Fruit fly (Drosophila melanogaster) whole organism, prepupa: ENCODE results near the gene Ance-3.

Source experiments
- CG11294 ChIP-seq: fragments of 200-800 bp; sonication (Bioruptor generic); IDR thresholded peaks from 2 replicates; pipeline ENCODE4 v1.3.6; 2022; ENCODE audit warnings: missing biosample characterization, missing genetic modification characterization
- CG11762 ChIP-seq: fragments of 200-800 bp; sonication (Bioruptor generic); optimal IDR thresholded peaks from 3 replicates; lab custom pipeline; 2016; ENCODE audit warnings: missing biosample characterization, missing genetic modification characterization; ENCODE audit not compliant: insufficient read depth
- CG11902 ChIP-seq: fragments of 200-800 bp; sonication (Bioruptor generic); optimal IDR thresholded peaks from 3 replicates; lab custom pipeline; 2016; ENCODE audit warnings: missing biosample characterization, missing genetic modification characterization
- CG15336 ChIP-seq: fragments of 200-800 bp; sonication (Bioruptor generic); IDR thresholded peaks from 2 replicates; pipeline ENCODE4 v1.3.6; 2022; ENCODE audit warnings: missing biosample characterization, missing genetic modification characterization
- CG16779 ChIP-seq: fragments of 200-800 bp; sonication (Bioruptor generic); optimal IDR thresholded peaks from 3 replicates; lab custom pipeline; 2017; ENCODE audit warnings: missing biosample characterization, mild to moderate bottlenecking, missing genetic modification characterization
- CG3032 ChIP-seq: fragments of 200-800 bp; optimal IDR thresholded peaks from 2 replicates; lab custom pipeline; 2019; ENCODE audit warnings: missing biosample characterization, mild to moderate bottlenecking, missing genetic modification characterization, moderate library complexity
- CG34406 ChIP-seq: fragments of 200-800 bp; sonication (Bioruptor generic); optimal IDR thresholded peaks from 3 replicates; lab custom pipeline; 2016; ENCODE audit warnings: missing biosample characterization, missing genetic modification characterization
- CG3919 ChIP-seq: fragments of 200-800 bp; sonication (Bioruptor generic); optimal IDR thresholded peaks from 3 replicates; lab custom pipeline; 2016; ENCODE audit warnings: missing biosample characterization, missing genetic modification characterization
- CG6163 ChIP-seq: fragments of 200-800 bp; sonication (Bioruptor generic); IDR thresholded peaks from 3 replicates; pipeline ENCODE4 v1.3.6; 2022; ENCODE audit warnings: missing biosample characterization, missing genetic modification characterization
- CG6276 ChIP-seq: fragments of 200-800 bp; sonication (Bioruptor generic); optimal IDR thresholded peaks from 2 replicates; lab custom pipeline; 2017; ENCODE audit warnings: missing biosample characterization, mild to moderate bottlenecking, missing genetic modification characterization
- CG6808 ChIP-seq: fragments of 200-800 bp; sonication (Bioruptor generic); optimal IDR thresholded peaks from 3 replicates; lab custom pipeline; 2017; ENCODE audit warnings: missing biosample characterization, missing genetic modification characterization, mild to moderate bottlenecking, moderate library complexity, missing genetic modification reagents
- CG6854 ChIP-seq: fragments of 200-800 bp; sonication (Bioruptor generic); optimal IDR thresholded peaks from 2 replicates; lab custom pipeline; 2017; ENCODE audit warnings: missing biosample characterization, mild to moderate bottlenecking, missing genetic modification characterization
- CG7368 ChIP-seq: fragments of 200-800 bp; sonication (Bioruptor generic); optimal IDR thresholded peaks from 3 replicates; lab custom pipeline; 2016; ENCODE audit warnings: missing biosample characterization, missing genetic modification characterization
- CG8319 ChIP-seq: fragments of 200-800 bp; sonication (Bioruptor generic); optimal IDR thresholded peaks from 3 replicates; lab custom pipeline; 2016; ENCODE audit warnings: missing biosample characterization, missing genetic modification characterization
- CG9139 ChIP-seq: fragments of 200-800 bp; sonication (Bioruptor generic); optimal IDR thresholded peaks from 3 replicates; lab custom pipeline; 2017; ENCODE audit warnings: missing biosample characterization, mild to moderate bottlenecking, missing genetic modification characterization
- Eip78C ChIP-seq: fragments of 200-800 bp; sonication (Bioruptor generic); peaks from one replicate; lab custom pipeline; 2016; ENCODE audit warnings: missing biosample characterization, missing genetic modification characterization
- Eip93F ChIP-seq: fragments of 200-800 bp; sonication (Bioruptor generic); optimal IDR thresholded peaks from 2 replicates; lab custom pipeline; 2016; ENCODE audit warnings: missing biosample characterization, mild to moderate bottlenecking, missing genetic modification characterization
- Gug ChIP-seq: fragments of 200-800 bp; sonication (Bioruptor generic); IDR thresholded peaks from 2 replicates; pipeline ENCODE4 v1.3.6; 2022; ENCODE audit warnings: missing biosample characterization, missing genetic modification characterization
- Lpt ChIP-seq: fragments of 200-800 bp; sonication (Bioruptor generic); optimal IDR thresholded peaks from 3 replicates; lab custom pipeline; 2016; ENCODE audit warnings: missing biosample characterization, missing genetic modification characterization
- Met ChIP-seq: fragments of 200-800 bp; sonication (Bioruptor generic); optimal IDR thresholded peaks from 3 replicates; lab custom pipeline; 2016; ENCODE audit warnings: missing biosample characterization, missing genetic modification characterization
- OdsH ChIP-seq: fragments of 200-800 bp; sonication (Bioruptor generic); optimal IDR thresholded peaks from 3 replicates; lab custom pipeline; 2016; ENCODE audit warnings: missing biosample characterization, missing genetic modification characterization
- Sox102F ChIP-seq: fragments of 200-800 bp; sonication (Bioruptor generic); optimal IDR thresholded peaks from 2 replicates; lab custom pipeline; 2016; ENCODE audit warnings: missing biosample characterization, mild to moderate bottlenecking, missing genetic modification characterization
- Sox15 ChIP-seq: fragments of 200-800 bp; sonication (Bioruptor generic); optimal IDR thresholded peaks from 3 replicates; lab custom pipeline; 2016; ENCODE audit warnings: missing biosample characterization, missing genetic modification characterization
- dac ChIP-seq: fragments of 200-800 bp; sonication (Bioruptor generic); optimal IDR thresholded peaks from 2 replicates; lab custom pipeline; 2017; ENCODE audit warnings: missing biosample characterization, mild to moderate bottlenecking, missing genetic modification characterization
- dsx ChIP-seq: fragments of 200-800 bp; optimal IDR thresholded peaks from 3 replicates; lab custom pipeline; 2019; ENCODE audit warnings: missing biosample characterization, mild to moderate bottlenecking, missing genetic modification characterization, moderate library complexity; ENCODE audit not compliant: poor library complexity, severe bottlenecking
- eg ChIP-seq: fragments of 200-800 bp; sonication (Bioruptor generic); IDR thresholded peaks from 3 replicates; pipeline ENCODE4 v1.3.6; 2022; ENCODE audit warnings: missing biosample characterization, missing genetic modification characterization
- esn ChIP-seq: fragments of 200-800 bp; sonication (Bioruptor generic); optimal IDR thresholded peaks from 2 replicates; lab custom pipeline; 2016; ENCODE audit warnings: missing biosample characterization, mild to moderate bottlenecking, missing genetic modification characterization, moderate library complexity
- fkh ChIP-seq: fragments of 200-800 bp; sonication (Bioruptor generic); optimal IDR thresholded peaks from 3 replicates; lab custom pipeline; 2017; ENCODE audit warnings: missing biosample characterization, mild to moderate bottlenecking, missing genetic modification characterization, moderate library complexity
- lz ChIP-seq: fragments of 200-800 bp; sonication (Bioruptor generic); optimal IDR thresholded peaks from 3 replicates; lab custom pipeline; 2016; ENCODE audit warnings: missing biosample characterization, missing genetic modification characterization
- net ChIP-seq: fragments of 200-800 bp; sonication (Bioruptor generic); optimal IDR thresholded peaks from 3 replicates; lab custom pipeline; 2016; ENCODE audit warnings: missing biosample characterization, missing genetic modification characterization
- ss ChIP-seq, 2 experiments: fragments of 200-800 bp; sonication (Bioruptor generic); optimal IDR thresholded peaks; 2 replicates in 1 of 2; 3 replicates in 1 of 2; lab custom pipeline; 2017 to 2018; ENCODE audit warnings: mild to moderate bottlenecking in 2 of 2, missing biosample characterization in 2 of 2, missing genetic modification characterization in 2 of 2, moderate library complexity in 1 of 2
- svp ChIP-seq: fragments of 200-800 bp; sonication (Bioruptor generic); peaks from one replicate; lab custom pipeline; 2016; ENCODE audit warnings: missing biosample characterization, missing genetic modification characterization
- vri ChIP-seq: fragments of 200-800 bp; sonication (Bioruptor generic); optimal IDR thresholded peaks from 3 replicates; lab custom pipeline; 2016; ENCODE audit warnings: missing biosample characterization, mild to moderate bottlenecking, missing genetic modification characterization

Gene Ance-3

dm6 chr2L:13877934-13878580 lies 36.5 kb upstream of the Ance-3 start:
- TF ChIP-seq CG11294 (no peak), Eip78C (GFP tag; lab: Kevin White, UChicago) (peak; percentile 81), vri (peak; percentile 3)

- TF ChIP-seq CG16779 (tag; lab: Kevin White, UChicago) (peak; percentile 30), net (GFP tag; lab: Kevin White, UChicago) (peak; percentile 7), vri (peak; percentile 71), fkh (GFP tag; lab: Kevin White, UChicago) (peak; percentile 48), ss (GFP tag; optimal IDR thresholded peaks at IDR 0.05; lab: Kevin White, UChicago) (peak; percentile 12 to 25), CG6854 (GFP tag; lab: Kevin White, UChicago) (peak; percentile 43), CG3032 (no peak), esn (GFP tag; lab: Kevin White, UChicago) (peak; percentile 12), CG3919 (GFP tag; lab: Kevin White, UChicago) (peak; percentile 35), CG7368 (GFP tag; lab: Kevin White, UChicago) (peak; percentile 18), Sox15 (no peak), Gug (GFP tag; lab: Robert Waterston, UW) (peak; percentile 26; the same call in 1 of the 2 replicates), CG11762 (GFP tag; lab: Kevin White, UChicago) (no peak), Sox102F (GFP tag; lab: Kevin White, UChicago) (peak; percentile 3), eg (peak; percentile 64; the same call in 2 of the 3 replicates), Lpt (GFP tag; lab: Kevin White, UChicago) (no peak), CG6276 (GFP tag; lab: Kevin White, UChicago) (peak; percentile 6), dsx (peak; percentile 39), CG9139 (GFP tag; lab: Kevin White, UChicago) (peak; percentile 17), CG34406 (GFP tag; lab: Kevin White, UChicago) (no peak), CG6163 (GFP tag; lab: Robert Waterston, UW) (peak; percentile 41; the same call in 2 of the 3 replicates), svp (GFP tag; lab: Kevin White, UChicago) (peak; percentile 44)
Observed at dm6 chr2L:13878801-13879200, 35.7 kb upstream of the Ance-3 start.

dm6 chr2L:13881387-13881902 lies 33.1 kb upstream of the Ance-3 start:
- peak; percentile 20 for TF ChIP-seq Eip93F (GFP tag; lab: Kevin White, UChicago)
- no peak for TF ChIP-seq Eip78C (GFP tag; lab: Kevin White, UChicago)
- peak; percentile 74 for TF ChIP-seq svp (GFP tag; lab: Kevin White, UChicago)
- TF ChIP-seq CG11294 = no peak

dm6 chr2L:13881939-13882338 lies 32.6 kb upstream of the Ance-3 start:
- TF ChIP-seq CG6808 (GFP tag; lab: Kevin White, UChicago) (no peak), CG16779 (tag; lab: Kevin White, UChicago) (no peak), CG15336 (GFP tag; lab: Robert Waterston, UW) (no peak), Eip78C (GFP tag; lab: Kevin White, UChicago) (peak; percentile 67), vri (peak; percentile 56), esn (GFP tag; lab: Kevin White, UChicago) (peak; percentile 17), svp (GFP tag; lab: Kevin White, UChicago) (peak; percentile 49), CG34406 (GFP tag; lab: Kevin White, UChicago) (no peak), CG3032 (no peak), OdsH (GFP tag; lab: Kevin White, UChicago) (no peak), CG8319 (GFP tag; lab: Kevin White, UChicago) (no peak), eg (0 out of 3 replicates have a peak, but pooled peaks have one; percentile 10), lz (GFP tag; lab: Kevin White, UChicago) (no peak), fkh (GFP tag; lab: Kevin White, UChicago) (peak; percentile 89), Met (peak; percentile 15), CG9139 (GFP tag; lab: Kevin White, UChicago) (no peak), CG11902 (GFP tag; lab: Kevin White, UChicago) (no peak), Lpt (GFP tag; lab: Kevin White, UChicago) (no peak), dac (GFP tag; lab: Kevin White, UChicago) (no peak), net (GFP tag; lab: Kevin White, UChicago) (no peak)
- TF ChIP-seq, all 60 proteins: peak for 7
